Worm (Caenorhabditis elegans) whole organism, late embryonic: ENCODE data around the gene K01D12.9.

ENCODE experiments used
- F13H6.1 ChIP-seq: sonication (generic microtip); optimal IDR thresholded peaks from 2 replicates; lab custom pipeline; 2016; ENCODE audit warnings: missing genetic modification characterization, missing compliant biosample characterization
- T23F11.4 ChIP-seq: fragments of 200-800 bp; sonication (Bioruptor generic); optimal IDR thresholded peaks from 2 replicates; lab custom pipeline; 2018; ENCODE audit warnings: mild to moderate bottlenecking, missing genetic modification characterization, missing compliant biosample characterization
- Y22D7AL.16 ChIP-seq: sonication (generic microtip); optimal IDR thresholded peaks from 2 replicates; lab custom pipeline; 2016; ENCODE audit warnings: missing genetic modification characterization, missing compliant biosample characterization
- ahr-1 ChIP-seq: sonication (generic microtip); optimal IDR thresholded peaks from 2 replicates; lab custom pipeline; 2016; ENCODE audit warnings: missing genetic modification characterization, missing compliant biosample characterization
- ceh-18 ChIP-seq: sonication (generic microtip); optimal IDR thresholded peaks from 2 replicates; lab custom pipeline; 2016; ENCODE audit warnings: missing genetic modification characterization, missing compliant biosample characterization
- ceh-22 ChIP-seq: sonication (generic microtip); optimal IDR thresholded peaks from 2 replicates; lab custom pipeline; 2017; ENCODE audit warnings: missing biosample characterization, missing genetic modification characterization
- ceh-24 ChIP-seq: sonication (generic microtip); optimal IDR thresholded peaks from 2 replicates; lab custom pipeline; 2016; ENCODE audit warnings: mild to moderate bottlenecking, missing genetic modification characterization, missing compliant biosample characterization
- ceh-30 ChIP-seq: fragments of 150-350 bp; optimal IDR thresholded peaks from 2 replicates; lab custom pipeline; 2014; ENCODE audit warnings: missing biosample characterization, missing genetic modification characterization
- ceh-31 ChIP-seq: sonication (generic microtip); optimal IDR thresholded peaks from 2 replicates; lab custom pipeline; 2016; ENCODE audit warnings: missing genetic modification characterization, missing compliant biosample characterization
- ceh-34 ChIP-seq: sonication (generic microtip); optimal IDR thresholded peaks from 2 replicates; lab custom pipeline; 2016; ENCODE audit warnings: mild to moderate bottlenecking, missing genetic modification characterization, missing compliant biosample characterization
- ceh-45 ChIP-seq: fragments of 200-800 bp; sonication (Bioruptor generic); IDR thresholded peaks from 2 replicates; pipeline ENCODE4 v1.3.6; 2022; ENCODE audit warnings: missing genetic modification reagents, missing genetic modification characterization, missing compliant biosample characterization
- ceh-48 ChIP-seq: sonication (generic microtip); optimal IDR thresholded peaks from 2 replicates; lab custom pipeline; 2016; ENCODE audit warnings: missing genetic modification characterization, inconsistent platforms, missing compliant biosample characterization
- ceh-6 ChIP-seq: fragments of 200-800 bp; sonication (Bioruptor generic); optimal IDR thresholded peaks from 2 replicates; lab custom pipeline; 2018; ENCODE audit warnings: mild to moderate bottlenecking, missing genetic modification characterization, missing compliant biosample characterization
- che-1 ChIP-seq: sonication (generic microtip); optimal IDR thresholded peaks from 2 replicates; lab custom pipeline; 2016; ENCODE audit warnings: mild to moderate bottlenecking, missing genetic modification characterization, missing compliant biosample characterization
- dve-1 ChIP-seq: sonication (generic microtip); optimal IDR thresholded peaks from 2 replicates; lab custom pipeline; 2017; ENCODE audit warnings: antibody characterized with exemption, mild to moderate bottlenecking, missing genetic modification characterization, missing compliant biosample characterization
- elt-4 ChIP-seq: sonication (generic microtip); optimal IDR thresholded peaks from 2 replicates; lab custom pipeline; 2016; ENCODE audit warnings: missing genetic modification characterization, missing compliant biosample characterization
- fax-1 ChIP-seq: sonication (generic microtip); optimal IDR thresholded peaks from 2 replicates; lab custom pipeline; 2016; ENCODE audit warnings: missing genotype, missing genetic modification characterization, missing compliant biosample characterization
- fkh-10 ChIP-seq: fragments of 150-350 bp; optimal IDR thresholded peaks from 2 replicates; lab custom pipeline; 2014; ENCODE audit warnings: missing biosample characterization, missing genetic modification reagents, missing genetic modification characterization
- fkh-6 ChIP-seq: sonication (generic microtip); optimal IDR thresholded peaks from 2 replicates; lab custom pipeline; 2016; ENCODE audit warnings: missing genetic modification characterization, missing compliant biosample characterization
- hlh-13 ChIP-seq: fragments of 200-800 bp; sonication (Bioruptor generic); optimal IDR thresholded peaks from 2 replicates; lab custom pipeline; 2018; ENCODE audit warnings: mild to moderate bottlenecking, missing genetic modification characterization, missing compliant biosample characterization
- hlh-15 ChIP-seq: sonication (generic microtip); optimal IDR thresholded peaks from 2 replicates; lab custom pipeline; 2016; ENCODE audit warnings: missing genetic modification characterization, missing compliant biosample characterization
- hlh-30 ChIP-seq: sonication (generic microtip); optimal IDR thresholded peaks from 2 replicates; lab custom pipeline; 2017; ENCODE audit warnings: antibody characterized with exemption, missing genetic modification characterization, missing compliant biosample characterization; ENCODE audit not compliant: insufficient read depth
- hlh-8 ChIP-seq: sonication (generic microtip); optimal IDR thresholded peaks from 2 replicates; lab custom pipeline; 2016; ENCODE audit warnings: missing genotype, missing genetic modification characterization, missing compliant biosample characterization
- lim-6 ChIP-seq: sonication (generic microtip); optimal IDR thresholded peaks from 2 replicates; lab custom pipeline; 2016; ENCODE audit warnings: missing genetic modification characterization, missing compliant biosample characterization
- lin-11 ChIP-seq: fragments of 200-800 bp; sonication (Bioruptor generic); optimal IDR thresholded peaks from 2 replicates; lab custom pipeline; 2018; ENCODE audit warnings: mild to moderate bottlenecking, missing genetic modification characterization, missing compliant biosample characterization
- madf-2 ChIP-seq: sonication (generic microtip); optimal IDR thresholded peaks from 2 replicates; lab custom pipeline; 2017; ENCODE audit warnings: missing genetic modification characterization, missing compliant biosample characterization
- nfya-1 ChIP-seq: sonication (generic microtip); optimal IDR thresholded peaks from 2 replicates; lab custom pipeline; 2017; ENCODE audit warnings: missing genetic modification characterization, mild to moderate bottlenecking, missing compliant biosample characterization, antibody characterized with exemption, moderate library complexity
- npax-4 ChIP-seq: sonication (generic microtip); optimal IDR thresholded peaks from 2 replicates; lab custom pipeline; 2016; ENCODE audit warnings: missing genetic modification characterization, missing compliant biosample characterization
- pat-9 ChIP-seq: fragments of 200-800 bp; sonication (Bioruptor generic); optimal IDR thresholded peaks from 2 replicates; lab custom pipeline; 2018; ENCODE audit warnings: mild to moderate bottlenecking, missing genetic modification characterization, moderate library complexity, missing compliant biosample characterization
- pax-1 ChIP-seq: fragments of 150-350 bp; optimal IDR thresholded peaks from 2 replicates; lab custom pipeline; 2014; ENCODE audit warnings: missing biosample characterization, missing genetic modification characterization
- pha-2 ChIP-seq: sonication (generic microtip); optimal IDR thresholded peaks from 2 replicates; lab custom pipeline; 2017; ENCODE audit warnings: mild to moderate bottlenecking, missing genetic modification characterization, missing compliant biosample characterization
- pqm-1 ChIP-seq: sonication (generic microtip); optimal IDR thresholded peaks from 2 replicates; lab custom pipeline; 2016; ENCODE audit warnings: missing genetic modification characterization, missing compliant biosample characterization
- rnt-1 ChIP-seq: sonication (generic microtip); optimal IDR thresholded peaks from 2 replicates; lab custom pipeline; 2016; ENCODE audit warnings: missing genetic modification characterization, missing compliant biosample characterization
- sox-2 ChIP-seq: fragments of 200-800 bp; sonication (Bioruptor generic); IDR thresholded peaks from 2 replicates; pipeline ENCODE4 v1.3.6; 2022; ENCODE audit warnings: missing genetic modification reagents, missing genetic modification characterization, missing compliant biosample characterization
- syd-9 ChIP-seq: sonication (generic microtip); optimal IDR thresholded peaks from 2 replicates; lab custom pipeline; 2016; ENCODE audit warnings: mild to moderate bottlenecking, missing genetic modification characterization, moderate library complexity, missing compliant biosample characterization
- tbx-7 ChIP-seq: sonication (generic microtip); optimal IDR thresholded peaks from 2 replicates; lab custom pipeline; 2016; ENCODE audit warnings: missing genotype, missing genetic modification characterization, missing compliant biosample characterization
- ttx-3 ChIP-seq: sonication (generic microtip); optimal IDR thresholded peaks from 2 replicates; lab custom pipeline; 2016; ENCODE audit warnings: missing genetic modification reagents, missing genetic modification characterization, missing compliant biosample characterization
- zip-5 ChIP-seq: sonication (generic microtip); optimal IDR thresholded peaks from 2 replicates; lab custom pipeline; 2016; ENCODE audit warnings: missing genetic modification characterization, missing compliant biosample characterization
- ztf-16 ChIP-seq: sonication (generic microtip); optimal IDR thresholded peaks from 2 replicates; lab custom pipeline; 2017; ENCODE audit warnings: missing genetic modification characterization, missing compliant biosample characterization

The K01D12.9 gene

DNA sequence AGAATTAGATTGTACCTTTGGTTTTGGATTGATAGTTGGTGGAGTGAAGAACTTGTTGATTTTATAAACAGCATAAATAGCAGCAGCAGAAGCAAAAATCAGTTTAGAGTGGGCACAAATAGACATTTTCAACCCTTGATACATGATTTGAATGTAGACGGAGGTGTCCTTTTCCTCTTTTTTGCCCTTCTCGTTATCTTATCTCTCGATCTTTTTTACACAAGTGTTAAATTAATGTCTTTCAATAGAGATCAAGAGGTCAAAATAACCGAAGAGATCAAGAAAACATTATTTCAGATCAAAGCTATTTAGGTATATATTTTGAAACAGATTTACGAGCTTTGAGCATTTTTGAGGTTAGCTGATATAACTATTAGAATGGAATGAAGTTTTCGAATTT lies 7.5 kb upstream of the K01D12.9 start, which contains the start of gene cdr-7:
cdr-7 (minus strand) TSS at position 205 of the 400 bp plus-strand sequence.
- TF ChIP-seq ceh-6 (GFP tag; lab: Kevin White, UChicago) (no peak), ceh-24 (tag; lab: Kevin White, UChicago) (no peak), pat-9 (tag; lab: Kevin White, UChicago) (no peak), tbx-7 (no peak), rnt-1 (tag; lab: Kevin White, UChicago) (no peak), ttx-3 (tag; lab: Kevin White, UChicago) (no peak), nfya-1 (tag; lab: Kevin White, UChicago) (no peak), fax-1 (tag; lab: Kevin White, UChicago) (no peak), Y22D7AL.16 (no peak), ceh-34 (tag; lab: Kevin White, UChicago) (no peak), syd-9 (tag; lab: Kevin White, UChicago) (no peak), pha-2 (tag; lab: Kevin White, UChicago) (no peak), fkh-6 (tag; lab: Kevin White, UChicago) (no peak), lin-11 (tag; lab: Kevin White, UChicago) (no peak), ceh-18 (no peak)

DNA sequence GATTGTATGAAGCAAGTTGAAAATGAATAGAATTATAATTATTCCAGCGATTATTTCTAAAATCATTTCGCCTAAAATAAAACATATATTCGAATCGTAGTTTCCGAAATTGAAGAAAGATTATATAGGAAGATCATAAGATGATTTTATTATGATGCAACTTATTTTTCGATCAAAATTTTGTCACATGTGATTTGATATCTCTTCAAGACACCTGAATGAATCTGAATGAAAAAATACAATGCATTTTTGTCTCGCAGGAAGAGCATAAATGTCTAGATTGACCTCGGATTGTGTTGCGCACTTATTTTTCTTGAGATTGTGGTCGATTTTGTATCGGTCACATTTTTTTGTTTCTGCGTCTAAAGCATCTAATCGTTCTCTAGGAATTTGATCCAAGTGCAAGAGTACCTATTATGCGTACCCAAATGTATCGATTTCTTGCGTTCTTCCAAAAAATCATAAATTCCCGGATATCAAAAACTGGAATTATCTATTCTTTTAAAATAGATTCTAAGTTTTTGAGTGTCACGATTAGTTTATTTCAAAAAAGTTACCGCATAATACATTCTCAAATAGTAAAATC lies 6.1 kb upstream of the K01D12.9 start, which contains the start of gene hrg-2:
hrg-2 (minus strand) TSS at position 98 of the 586 bp plus-strand sequence.
- TF ChIP-seq ceh-31 (tag; lab: Kevin White, UChicago) (no peak), ceh-30 (tag; lab: Kevin White, UChicago) (no peak), madf-2 (tag; lab: Kevin White, UChicago) (no peak), zip-5 (tag; lab: Kevin White, UChicago) (no peak), sox-2 (no peak), fkh-10 (no peak), elt-4 (tag; lab: Kevin White, UChicago) (no peak), ceh-24 (tag; lab: Kevin White, UChicago) (no peak)

DNA sequence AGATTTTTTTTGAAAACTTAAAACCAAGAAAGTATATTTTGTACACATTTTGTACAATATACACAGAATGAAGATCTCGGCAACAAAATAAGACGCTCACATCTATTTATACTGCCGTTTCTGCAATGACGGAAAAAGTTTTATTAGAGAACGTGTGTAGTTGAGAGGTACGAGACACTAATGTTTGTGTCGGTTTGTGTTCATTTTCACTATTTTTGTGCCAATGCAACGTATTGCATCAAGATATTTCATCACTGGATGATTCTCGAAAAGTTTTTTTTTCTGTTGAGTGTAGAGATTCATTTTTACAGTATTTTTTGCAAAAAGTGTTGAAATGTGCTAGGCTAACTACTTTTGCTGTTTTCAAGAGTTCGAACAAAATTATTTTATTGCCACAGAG lies 4.6 kb upstream of the K01D12.9 start:
- no peak for TF ChIP-seq dve-1 (tag; lab: Kevin White, UChicago)
- TF ChIP-seq fax-1 (tag; lab: Kevin White, UChicago), result no peak
- no peak for TF ChIP-seq ceh-48
- TF ChIP-seq elt-4 (tag; lab: Kevin White, UChicago), result no peak
- TF ChIP-seq hlh-15, result no peak
- TF ChIP-seq ceh-31 (tag; lab: Kevin White, UChicago), result no peak
- TF ChIP-seq npax-4 (tag; lab: Kevin White, UChicago), result no peak
- no peak for TF ChIP-seq pat-9 (tag; lab: Kevin White, UChicago)
- no peak for TF ChIP-seq F13H6.1 (tag; lab: Kevin White, UChicago)
- no peak for TF ChIP-seq hlh-8 (tag; lab: Kevin White, UChicago)
- TF ChIP-seq ceh-22 (tag; lab: Kevin White, UChicago), result no peak
- TF ChIP-seq ceh-30 (tag; lab: Kevin White, UChicago), result no peak
- no peak for TF ChIP-seq fkh-10
- TF ChIP-seq lin-11 (tag; lab: Kevin White, UChicago), result no peak

DNA sequence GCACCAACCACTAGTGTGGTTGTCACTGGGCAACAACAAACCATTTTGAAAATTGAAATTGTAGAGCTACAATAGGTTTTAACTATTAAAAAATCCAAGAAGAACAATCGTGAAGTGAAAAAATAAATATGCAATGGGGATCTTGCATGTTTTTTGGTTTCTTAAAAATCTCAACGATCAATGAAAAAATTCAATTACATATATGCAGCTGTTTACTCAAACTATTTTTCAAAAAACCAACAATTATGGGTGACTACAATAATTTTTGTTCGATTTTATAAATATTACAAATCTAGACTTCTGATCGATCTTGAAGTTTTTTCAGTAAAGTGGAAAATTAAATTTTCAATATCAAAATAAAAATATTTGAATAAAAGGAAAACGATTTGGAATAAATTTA lies 4.1 kb upstream of the K01D12.9 start, which contains the start of gene cdr-4:
cdr-4 (minus strand) TSS at position 101 of the 400 bp plus-strand sequence.
- no peak for TF ChIP-seq pat-9 (tag; lab: Kevin White, UChicago)
- TF ChIP-seq pax-1 (tag; lab: Kevin White, UChicago), result no peak
- no peak for TF ChIP-seq hlh-13 (GFP tag; lab: Kevin White, UChicago)
- TF ChIP-seq lim-6 (tag; lab: Kevin White, UChicago), result no peak
- TF ChIP-seq ceh-45 (GFP tag; lab: Robert Waterston, UW), result no peak

DNA sequence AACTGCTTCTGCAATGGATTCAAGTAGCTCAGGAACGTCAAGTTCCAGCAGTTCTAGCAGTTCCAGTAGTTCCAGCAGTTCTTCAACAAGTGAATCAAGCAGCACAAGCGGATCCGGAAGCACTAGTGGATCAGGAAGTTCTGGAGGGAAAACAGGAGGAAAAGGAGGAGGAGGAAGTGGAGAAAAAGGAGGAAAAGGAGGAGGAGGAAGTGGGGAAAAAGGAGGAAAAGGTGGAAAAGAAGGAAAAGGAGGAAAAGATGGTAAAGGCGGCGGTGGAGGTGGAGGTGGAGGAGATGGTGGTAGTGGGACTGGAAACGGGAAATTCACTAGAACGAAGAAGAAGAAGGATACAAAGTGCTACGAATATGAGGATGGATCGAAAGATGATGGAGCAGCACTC lies 2.1 kb upstream of the K01D12.9 start:
- TF ChIP-seq che-1 (no peak), ahr-1 (tag; lab: Kevin White, UChicago) (no peak), T23F11.4 (no peak), hlh-30 (no peak), fkh-6 (tag; lab: Kevin White, UChicago) (no peak), ztf-16 (tag; lab: Kevin White, UChicago) (no peak), pqm-1 (tag; lab: Kevin White, UChicago) (no peak), ceh-45 (GFP tag; lab: Robert Waterston, UW) (no peak), zip-5 (tag; lab: Kevin White, UChicago) (no peak)
